Worm (Caenorhabditis elegans): ENCODE data around the gene str-66.

ce11 chrV:3127670-3128069 is 23.6 kb upstream of the str-66 start, which contains the start of gene Y73C8C.10:
- TF ChIP-seq ztf-29 (GFP tag; IDR thresholded peaks at IDR 0.05) (no peak), med-1 (GFP tag; optimal IDR thresholded peaks at IDR 0.05; ENCODE audit: insufficient read depth) (no peak), flt-1 (GFP tag; IDR thresholded peaks at IDR 0.05) (no peak), ref-1 (GFP tag; conservative IDR thresholded peaks at IDR 0.05) (no peak), T22C8.4 (GFP tag; IDR thresholded peaks at IDR 0.05) (no peak), ztf-23 (GFP tag; IDR thresholded peaks at IDR 0.05) (no peak), klf-2 (GFP tag; conservative IDR thresholded peaks at IDR 0.05) (no peak)

Measured in whole organism, midembryonic.